Worm (Caenorhabditis elegans) whole organism, early embryonic: ENCODE data around the gene gcn-2.

Source experiments
- F13C5.2 ChIP-seq: sonication (generic microtip); optimal IDR thresholded peaks from 2 replicates; lab custom pipeline; 2017; ENCODE audit warnings: mild to moderate bottlenecking, missing genetic modification characterization, inconsistent platforms, missing compliant biosample characterization
- ama-1 ChIP-seq: fragments of 150-350 bp; optimal IDR thresholded peaks from 2 replicates; lab custom pipeline; 2014
- ceh-36 ChIP-seq: sonication (generic microtip); optimal IDR thresholded peaks from 2 replicates; lab custom pipeline; 2016; ENCODE audit warnings: missing genetic modification characterization, inconsistent platforms, missing compliant biosample characterization
- ets-7 ChIP-seq: sonication (generic microtip); optimal IDR thresholded peaks from 2 replicates; lab custom pipeline; 2016; ENCODE audit warnings: missing genotype, missing genetic modification characterization, missing compliant biosample characterization
- flt-1 ChIP-seq: fragments of 200-800 bp; sonication (Bioruptor generic); IDR thresholded peaks from 2 replicates; pipeline ENCODE4 v1.3.6; 2022; ENCODE audit warnings: missing genetic modification characterization, missing compliant biosample characterization
- hmg-4 ChIP-seq: fragments of 200-800 bp; sonication (Bioruptor generic); optimal IDR thresholded peaks from 2 replicates; lab custom pipeline; 2018; ENCODE audit warnings: mild to moderate bottlenecking, missing genetic modification characterization, missing compliant biosample characterization
- pes-1 ChIP-seq: fragments of 200-800 bp; sonication (Bioruptor generic); IDR thresholded peaks from 2 replicates; pipeline ENCODE4 v1.3.6; 2022; ENCODE audit warnings: missing genetic modification reagents, missing genetic modification characterization, missing compliant biosample characterization
- scrt-1 ChIP-seq: fragments of 200-800 bp; sonication (Bioruptor generic); IDR thresholded peaks from 2 replicates; pipeline ENCODE4 v1.3.6; 2022; ENCODE audit warnings: missing genetic modification characterization, missing compliant biosample characterization
- tbx-11 ChIP-seq: fragments of 200-800 bp; sonication (Bioruptor generic); IDR thresholded peaks from 2 replicates; pipeline ENCODE4 v1.3.6; 2022; ENCODE audit warnings: missing genetic modification characterization, missing compliant biosample characterization
- tbx-37 ChIP-seq: fragments of 200-800 bp; sonication (Bioruptor generic); conservative IDR thresholded peaks from 2 replicates; pipeline ENCODE4 v1.3.6; 2022; ENCODE audit warnings: missing genetic modification reagents, missing genetic modification characterization, missing compliant biosample characterization
- tra-4 ChIP-seq: sonication (generic microtip); optimal IDR thresholded peaks from 2 replicates; lab custom pipeline; 2017; ENCODE audit warnings: missing genetic modification characterization, missing compliant biosample characterization

DNA sequence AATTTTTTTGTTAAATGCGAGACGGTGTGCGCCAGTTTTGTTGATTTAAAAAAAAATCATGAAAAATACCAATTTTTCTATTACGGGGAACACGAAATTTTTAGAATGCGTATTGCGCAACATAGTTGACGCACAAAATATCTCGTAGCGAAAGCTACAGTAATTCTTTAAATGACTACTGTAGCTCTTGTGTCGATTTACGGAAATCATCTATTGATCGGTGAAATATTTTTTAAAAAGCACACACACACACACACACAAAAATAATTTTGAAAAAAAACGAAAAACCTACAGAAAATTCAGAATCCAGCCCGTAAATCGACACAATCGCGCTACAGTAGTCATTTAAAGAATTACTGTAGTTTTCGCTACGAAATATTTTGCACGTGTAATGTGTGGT, 7.9 kb downstream of the gcn-2 start:
- TF ChIP-seq pes-1 (GFP tag; lab: Robert Waterston, UW): no peak
- TF ChIP-seq ama-1 (lab: Kevin White, UChicago): no peak
- TF ChIP-seq ceh-36 (tag; lab: Kevin White, UChicago): no peak
- no peak for TF ChIP-seq tra-4 (tag; lab: Kevin White, UChicago)
- TF ChIP-seq F13C5.2: no peak
- no peak for TF ChIP-seq tbx-11 (GFP tag; lab: Robert Waterston, UW)
- TF ChIP-seq tbx-37 (GFP tag; lab: Robert Waterston, UW): no peak
- TF ChIP-seq flt-1 (GFP tag; lab: Robert Waterston, UW): no peak
- no peak for TF ChIP-seq ets-7 (tag; lab: Kevin White, UChicago)
- no peak for TF ChIP-seq scrt-1
- TF ChIP-seq hmg-4 (GFP tag; lab: Kevin White, UChicago): no peak
